Worm (Caenorhabditis elegans): Measurements from ENCODE around the gene cysl-1.
A peak's percentile ranks its signal among the peaks of the same experiment; 100 is the strongest.

cysl-1 gene

DNA sequence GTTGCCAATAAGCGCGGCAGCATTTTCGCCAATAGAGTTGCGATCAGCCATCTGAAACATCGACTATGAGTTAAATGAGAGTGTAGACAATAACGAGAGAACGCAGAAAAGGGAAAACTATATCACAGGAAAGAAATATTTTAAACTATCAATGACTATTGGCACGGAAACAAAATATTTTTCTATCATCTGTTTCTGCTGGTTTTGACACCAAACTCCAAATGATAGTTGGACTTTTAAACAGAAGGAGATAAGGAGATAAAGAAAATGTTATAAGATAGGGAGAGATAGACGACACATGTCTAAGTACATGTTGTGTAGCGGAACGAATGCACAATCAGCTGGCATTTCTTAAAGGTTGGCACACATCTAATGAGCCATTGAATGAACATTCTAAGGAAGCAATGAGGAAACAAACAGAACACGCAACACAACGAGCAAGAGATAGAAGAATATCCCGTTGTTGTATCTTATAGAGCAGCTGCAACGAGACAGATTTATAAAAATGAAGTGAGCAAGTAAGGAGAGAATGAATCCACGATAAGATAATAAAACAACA is at the start of gene cysl-1:
cysl-1 (minus strand) TSS at position 51 of the 559 bp plus-strand sequence.
- TF ChIP-seq egl-5 (tag; optimal IDR thresholded peaks at IDR 0.05) = peak; percentile 50
- no peak for TF ChIP-seq eor-1 (tag; optimal IDR thresholded peaks at IDR 0.05)

DNA sequence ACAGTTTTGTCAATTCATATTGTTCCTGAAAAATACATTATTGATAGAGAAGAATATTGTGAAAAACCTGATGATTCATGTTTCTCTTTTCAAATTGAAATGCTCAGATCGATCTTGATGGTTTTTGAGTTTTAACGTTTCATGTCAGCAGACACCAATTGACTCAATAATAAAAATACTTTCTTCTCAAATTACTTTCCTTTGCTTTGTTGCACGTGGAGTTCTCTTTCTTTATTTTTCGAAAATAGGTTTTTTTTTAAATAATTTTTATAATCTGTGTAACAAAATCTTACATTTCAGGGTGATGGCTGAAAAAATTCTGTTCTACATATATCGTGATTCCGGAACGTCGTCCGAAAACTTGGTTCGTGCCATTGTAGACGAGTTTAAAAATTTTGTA is 46.3 kb upstream of the cysl-1 start, which contains the start of gene F19C6.2:
F19C6.2 (plus strand) TSS at position 301 of the 400 bp plus-strand sequence.
- TF ChIP-seq lin-15B (tag; optimal IDR thresholded peaks at IDR 0.05) (no peak), skn-1 (tag; optimal IDR thresholded peaks at IDR 0.05) (no peak), nhr-28 (tag; optimal IDR thresholded peaks at IDR 0.05) (no peak), R02D3.7 (tag; optimal IDR thresholded peaks at IDR 0.05) (no peak), nhr-237 (tag; optimal IDR thresholded peaks at IDR 0.05) (no peak), elt-3 (tag; optimal IDR thresholded peaks at IDR 0.05) (no peak), egl-27 (tag; optimal IDR thresholded peaks at IDR 0.05) (no peak), nhr-77 (tag; optimal IDR thresholded peaks at IDR 0.05) (no peak), ztf-4 (tag; optimal IDR thresholded peaks at IDR 0.05) (no peak), ceh-82 (tag; optimal IDR thresholded peaks at IDR 0.05) (no peak), fos-1 (tag; optimal IDR thresholded peaks at IDR 0.05) (no peak), nhr-67 (tag; optimal IDR thresholded peaks at IDR 0.05) (no peak), nhr-11 (tag; optimal IDR thresholded peaks at IDR 0.05) (no peak), fkh-2 (tag; optimal IDR thresholded peaks at IDR 0.05) (no peak), nfya-1 (tag; optimal IDR thresholded peaks at IDR 0.05; ENCODE audit: insufficient read depth) (no peak), unc-39 (tag; optimal IDR thresholded peaks at IDR 0.05) (no peak), ceh-16 (tag; optimal IDR thresholded peaks at IDR 0.05) (no peak), egl-5 (tag; optimal IDR thresholded peaks at IDR 0.05) (no peak)

DNA sequence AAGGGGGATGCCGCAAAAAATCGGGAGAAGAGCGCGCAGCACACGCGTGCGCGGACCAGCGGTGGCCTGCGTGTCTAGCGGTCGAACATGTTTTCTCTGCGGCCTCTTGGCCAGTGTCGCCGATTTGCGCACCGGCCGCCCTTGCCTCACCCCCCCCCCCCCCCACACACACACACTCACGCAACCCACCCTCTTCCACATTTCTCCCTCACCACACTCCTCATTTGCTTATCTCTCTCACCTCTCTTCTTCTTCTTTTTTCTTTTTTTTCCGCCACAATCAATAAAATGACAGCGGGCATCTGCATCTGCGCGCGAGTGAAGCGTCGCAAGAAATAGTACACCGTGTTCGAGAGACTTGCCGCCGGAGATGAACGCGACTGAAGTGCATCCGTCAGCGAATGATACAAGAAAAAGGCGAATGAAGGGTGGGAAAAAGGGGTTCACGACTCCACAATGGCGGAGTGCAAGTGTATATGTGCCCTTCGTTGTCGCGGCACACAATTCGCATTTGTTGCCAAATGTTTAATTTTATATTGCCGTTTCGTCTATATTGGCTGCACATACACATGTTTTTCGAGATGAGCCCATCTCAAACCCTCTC is 45.4 kb upstream of the cysl-1 start:
- peak; percentile 45 for TF ChIP-seq nhr-11 (tag; optimal IDR thresholded peaks at IDR 0.05)
- TF ChIP-seq daf-12 (tag; optimal IDR thresholded peaks at IDR 0.05) = no peak
- peak; percentile 81 for TF ChIP-seq sea-2 (GFP tag; optimal IDR thresholded peaks at IDR 0.05)
- peak; percentile 64 for TF ChIP-seq tbx-2 (tag; optimal IDR thresholded peaks at IDR 0.05)
- peak; percentile 50 for TF ChIP-seq elt-2 (tag; optimal IDR thresholded peaks at IDR 0.05)
- no peak for TF ChIP-seq fos-1 (tag; optimal IDR thresholded peaks at IDR 0.05)
- no peak for TF ChIP-seq aly-2 (tag; optimal IDR thresholded peaks at IDR 0.05)
- TF ChIP-seq fkh-10 (GFP tag; optimal IDR thresholded peaks at IDR 0.05) = peak; percentile 71
- no peak for TF ChIP-seq nhr-237 (tag; optimal IDR thresholded peaks at IDR 0.05)
- peak; percentile 69 for TF ChIP-seq nfya-1 (tag; optimal IDR thresholded peaks at IDR 0.05; ENCODE audit: insufficient read depth)
- TF ChIP-seq zag-1 (tag; optimal IDR thresholded peaks at IDR 0.05) = no peak
- peak; percentile 96 for TF ChIP-seq hmg-11 (tag; optimal IDR thresholded peaks at IDR 0.05)
- TF ChIP-seq pha-4 (tag; optimal IDR thresholded peaks at IDR 0.05) = peak; percentile 69
- peak; percentile 29 for TF ChIP-seq R02D3.7 (tag; optimal IDR thresholded peaks at IDR 0.05)
- TF ChIP-seq ceh-82 (tag; optimal IDR thresholded peaks at IDR 0.05) = peak; percentile 70
- TF ChIP-seq snpc-4 (tag; optimal IDR thresholded peaks at IDR 0.05) = peak; percentile 70
- TF ChIP-seq lin-15B (tag; optimal IDR thresholded peaks at IDR 0.05) = peak; percentile 5
- peak; percentile 68 for TF ChIP-seq egl-5 (tag; optimal IDR thresholded peaks at IDR 0.05)
- peak; percentile 49 for TF ChIP-seq lin-39 (tag; optimal IDR thresholded peaks at IDR 0.05)
- peak; percentile 89 for TF ChIP-seq ceh-28 (tag; optimal IDR thresholded peaks at IDR 0.05)
- peak; percentile 83 for TF ChIP-seq nhr-25 (tag; optimal IDR thresholded peaks at IDR 0.05)
- TF ChIP-seq lsy-12 (tag; optimal IDR thresholded peaks at IDR 0.05) = peak; percentile 92
- peak; percentile 3 for TF ChIP-seq ztf-11 (tag; optimal IDR thresholded peaks at IDR 0.05)
- peak; percentile 89 for TF ChIP-seq nhr-23 (tag; optimal IDR thresholded peaks at IDR 0.05)

DNA sequence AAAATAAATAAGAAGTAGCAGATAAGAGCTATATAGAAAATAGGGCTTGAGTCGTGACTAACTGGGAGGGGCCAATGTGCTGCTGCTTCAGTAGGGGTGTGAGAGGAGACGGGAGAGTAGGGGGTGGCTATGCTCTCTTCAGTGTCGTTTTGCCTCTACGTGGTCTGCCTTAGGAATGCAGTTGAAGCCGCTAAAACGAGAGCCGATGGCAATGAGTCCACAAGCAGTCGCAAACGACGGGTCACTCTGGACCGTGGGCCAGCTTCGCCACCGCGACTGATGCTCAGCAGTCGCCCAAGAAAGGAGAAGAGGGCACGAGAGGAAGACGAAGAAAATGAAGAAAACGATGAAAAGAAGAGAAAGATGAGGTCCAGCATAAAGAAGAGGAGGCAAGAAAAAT is 44.9 kb upstream of the cysl-1 start, which contains the start of gene grk-1:
grk-1 (minus strand) TSS at position 17 of the 400 bp plus-strand sequence.
- peak; percentile 70 for TF ChIP-seq nfya-1 (tag; optimal IDR thresholded peaks at IDR 0.05; ENCODE audit: insufficient read depth)
- no peak for TF ChIP-seq ZK546.5 (tag; optimal IDR thresholded peaks at IDR 0.05)
